Fruit fly (Drosophila melanogaster) whole organism, embryonic: ENCODE data around the gene CG31548.
A peak's percentile ranks its signal among the peaks of the same experiment; 100 is the strongest.

ENCODE experiments used
- Ada2b ChIP-seq: fragments of 200-800 bp; sonication (Bioruptor generic); IDR thresholded peaks from 2 replicates; pipeline ENCODE4 v1.3.6; 2022; ENCODE audit warnings: missing biosample characterization, missing genetic modification characterization
- Bgb ChIP-seq: fragments of 200-800 bp; sonication (Bioruptor generic); IDR thresholded peaks from 2 replicates; pipeline ENCODE4 v1.3.6; 2022; ENCODE audit warnings: missing biosample characterization, missing genetic modification characterization; ENCODE audit not compliant: partially characterized antibody
- CG10267 ChIP-seq: fragments of 200-800 bp; sonication (Bioruptor generic); optimal IDR thresholded peaks from 2 replicates; lab custom pipeline; 2018; ENCODE audit warnings: missing biosample characterization, mild to moderate bottlenecking, missing genetic modification characterization, moderate library complexity
- CG12236 ChIP-seq: fragments of 200-800 bp; sonication (Bioruptor generic); optimal IDR thresholded peaks from 2 replicates; lab custom pipeline; 2016; ENCODE audit warnings: missing biosample characterization, missing genetic modification characterization
- CG13775 ChIP-seq: fragments of 200-800 bp; sonication (Bioruptor generic); optimal IDR thresholded peaks from 3 replicates; lab custom pipeline; 2017; ENCODE audit warnings: missing biosample characterization, mild to moderate bottlenecking, missing genetic modification characterization
- CG15479 ChIP-seq: fragments of 200-800 bp; sonication (Bioruptor generic); optimal IDR thresholded peaks from 3 replicates; lab custom pipeline; 2019; ENCODE audit warnings: missing biosample characterization, mild to moderate bottlenecking, missing genetic modification characterization, moderate library complexity
- CG1602 ChIP-seq: fragments of 200-800 bp; sonication (Bioruptor generic); optimal IDR thresholded peaks from 3 replicates; lab custom pipeline; 2016; ENCODE audit warnings: missing biosample characterization, missing genetic modification characterization
- CG1603 ChIP-seq: fragments of 200-800 bp; sonication (Bioruptor generic); optimal IDR thresholded peaks from 2 replicates; lab custom pipeline; 2019; ENCODE audit warnings: missing biosample characterization, mild to moderate bottlenecking, missing genetic modification characterization, moderate library complexity
- CG32772 ChIP-seq: fragments of 200-800 bp; sonication (Bioruptor generic); IDR thresholded peaks from 2 replicates; pipeline ENCODE4 v1.3.6; 2022; ENCODE audit warnings: missing biosample characterization, missing genetic modification characterization
- CG3407 ChIP-seq: fragments of 200-800 bp; sonication (Bioruptor generic); optimal IDR thresholded peaks from 2 replicates; lab custom pipeline; 2018; ENCODE audit warnings: missing biosample characterization, mild to moderate bottlenecking, missing genetic modification characterization
- CG3995 ChIP-seq: fragments of 200-800 bp; sonication (Bioruptor generic); optimal IDR thresholded peaks from 3 replicates; lab custom pipeline; 2016; ENCODE audit warnings: missing biosample characterization, missing genetic modification characterization
- CG4707 ChIP-seq: fragments of 200-800 bp; sonication (Bioruptor generic); optimal IDR thresholded peaks from 2 replicates; lab custom pipeline; 2018; ENCODE audit warnings: missing biosample characterization, mild to moderate bottlenecking, missing genetic modification characterization, moderate library complexity
- CG4730 ChIP-seq: fragments of 200-800 bp; sonication (Bioruptor generic); IDR thresholded peaks from 2 replicates; pipeline ENCODE4 v1.3.6; 2022; ENCODE audit warnings: missing biosample characterization, missing genetic modification characterization
- CG5180 ChIP-seq: fragments of 200-800 bp; sonication (Bioruptor generic); optimal IDR thresholded peaks from 3 replicates; lab custom pipeline; 2017; ENCODE audit warnings: missing biosample characterization, missing genetic modification characterization, mild to moderate bottlenecking, moderate library complexity, missing genetic modification reagents
- CG6765 ChIP-seq: fragments of 200-800 bp; sonication (Bioruptor generic); optimal IDR thresholded peaks from 3 replicates; lab custom pipeline; 2017; ENCODE audit warnings: missing biosample characterization, mild to moderate bottlenecking, missing genetic modification characterization
- CG6854 ChIP-seq: fragments of 200-800 bp; sonication (Bioruptor generic); optimal IDR thresholded peaks from 3 replicates; lab custom pipeline; 2017; ENCODE audit warnings: missing biosample characterization, mild to moderate bottlenecking, missing genetic modification characterization
- CG9797 ChIP-seq: fragments of 200-800 bp; sonication (Bioruptor generic); optimal IDR thresholded peaks from 3 replicates; lab custom pipeline; 2018; ENCODE audit warnings: missing biosample characterization, mild to moderate bottlenecking, missing genetic modification characterization
- Chrac-16 ChIP-seq: fragments of 200-800 bp; sonication (Bioruptor generic); optimal IDR thresholded peaks from 3 replicates; lab custom pipeline; 2016; ENCODE audit warnings: missing biosample characterization, missing genetic modification characterization
- CoRest ChIP-seq: fragments of 200-800 bp; sonication (Bioruptor generic); optimal IDR thresholded peaks from 3 replicates; lab custom pipeline; 2018; ENCODE audit warnings: missing biosample characterization, mild to moderate bottlenecking, missing genetic modification characterization, moderate library complexity
- Deaf1 ChIP-seq: fragments of 200-800 bp; optimal IDR thresholded peaks from 3 replicates; lab custom pipeline; 2019; ENCODE audit warnings: missing biosample characterization, mild to moderate bottlenecking, missing genetic modification characterization, moderate library complexity
- Eip74EF ChIP-seq, 2 experiments: fragments of 200-800 bp in 1 of 2; fragments of >200 bp in 1 of 2; sonication (Bioruptor generic) in 1 of 2; optimal IDR thresholded peaks; 2 replicates each; lab custom pipeline; 2017 to 2019; ENCODE audit warnings: missing biosample characterization in 2 of 2, missing genetic modification characterization in 2 of 2, mild to moderate bottlenecking in 1 of 2, moderate library complexity in 1 of 2
- Fer2 ChIP-seq: fragments of 200-800 bp; sonication (Bioruptor generic); optimal IDR thresholded peaks from 2 replicates; lab custom pipeline; 2018; ENCODE audit warnings: missing biosample characterization, mild to moderate bottlenecking, missing genetic modification characterization, moderate library complexity
- HmgD ChIP-seq: fragments of 200-800 bp; sonication (Bioruptor generic); optimal IDR thresholded peaks from 3 replicates; lab custom pipeline; 2016; ENCODE audit warnings: missing biosample characterization, missing genetic modification characterization
- HmgZ ChIP-seq: fragments of 200-800 bp; sonication (Bioruptor generic); optimal IDR thresholded peaks from 2 replicates; lab custom pipeline; 2018; ENCODE audit warnings: missing biosample characterization, mild to moderate bottlenecking, missing genetic modification characterization
- Opbp ChIP-seq: fragments of 200-800 bp; sonication (Bioruptor generic); IDR thresholded peaks from 3 replicates; pipeline ENCODE4 v1.3.6; 2022; ENCODE audit warnings: missing biosample characterization, missing genetic modification characterization; ENCODE audit not compliant: partially characterized antibody
- Sin3A ChIP-seq: fragments of >200 bp; optimal IDR thresholded peaks from 2 replicates; lab custom pipeline; 2018
- ash1 ChIP-seq: fragments of 200-800 bp; sonication (Bioruptor generic); optimal IDR thresholded peaks from 2 replicates; lab custom pipeline; 2018; ENCODE audit warnings: missing biosample characterization, mild to moderate bottlenecking, missing genetic modification characterization
- caup ChIP-seq: fragments of 200-800 bp; sonication (Bioruptor generic); optimal IDR thresholded peaks from 3 replicates; lab custom pipeline; 2017; ENCODE audit warnings: missing biosample characterization, mild to moderate bottlenecking, missing genetic modification characterization, moderate library complexity; ENCODE audit not compliant: severe bottlenecking
- dimm ChIP-seq: fragments of 200-800 bp; sonication (Bioruptor generic); IDR thresholded peaks from 2 replicates; pipeline ENCODE4 v1.3.6; 2022; ENCODE audit warnings: missing biosample characterization, missing genetic modification characterization
- fd3F ChIP-seq: fragments of 200-800 bp; sonication (Bioruptor generic); optimal IDR thresholded peaks from 2 replicates; lab custom pipeline; 2018; ENCODE audit warnings: missing biosample characterization, mild to moderate bottlenecking, missing genetic modification characterization, moderate library complexity
- gem ChIP-seq: fragments of 200-800 bp; sonication (Bioruptor generic); optimal IDR thresholded peaks from 2 replicates; lab custom pipeline; 2019; ENCODE audit warnings: missing biosample characterization, mild to moderate bottlenecking, missing genetic modification characterization, moderate library complexity
- gt ChIP-seq: fragments of 200-800 bp; sonication (Bioruptor generic); IDR thresholded peaks from 2 replicates; pipeline ENCODE4 v1.3.6; 2022; ENCODE audit warnings: missing biosample characterization, missing genetic modification characterization
- hb ChIP-seq: fragments of 200-800 bp; sonication (Bioruptor generic); IDR thresholded peaks from 3 replicates; pipeline ENCODE4 v1.3.6; 2022; ENCODE audit warnings: missing biosample characterization, missing genetic modification characterization; ENCODE audit not compliant: partially characterized antibody
- ind ChIP-seq: fragments of 200-800 bp; sonication (Bioruptor generic); optimal IDR thresholded peaks from 3 replicates; lab custom pipeline; 2016; ENCODE audit warnings: missing biosample characterization, missing genetic modification characterization
- jing ChIP-seq: fragments of 200-800 bp; sonication (Bioruptor generic); optimal IDR thresholded peaks from 2 replicates; lab custom pipeline; 2018; ENCODE audit warnings: missing biosample characterization, mild to moderate bottlenecking, missing genetic modification characterization
- ken ChIP-seq: fragments of 200-800 bp; sonication (Bioruptor generic); IDR thresholded peaks from 3 replicates; pipeline ENCODE4 v1.3.6; 2022; ENCODE audit warnings: missing biosample characterization, missing genetic modification characterization
- lab ChIP-seq: fragments of 200-800 bp; sonication (Bioruptor generic); optimal IDR thresholded peaks from 3 replicates; lab custom pipeline; 2017; ENCODE audit warnings: missing biosample characterization, missing genetic modification characterization, mild to moderate bottlenecking, moderate library complexity, missing genetic modification reagents
- lov ChIP-seq, 2 experiments: fragments of 200-800 bp in 1 of 2; fragments of >200 bp in 1 of 2; sonication (Bioruptor generic) in 1 of 2; IDR thresholded peaks in 1 of 2; optimal IDR thresholded peaks in 1 of 2; 2 replicates in 1 of 2; 3 replicates in 1 of 2; pipeline versions ENCODE4 v1.3.6 to Lab custom; 2017 to 2022; ENCODE audit warnings: missing biosample characterization in 1 of 2, missing genetic modification characterization in 1 of 2
- maf-S ChIP-seq: fragments of 200-800 bp; sonication (Bioruptor generic); optimal IDR thresholded peaks from 2 replicates; lab custom pipeline; 2016; ENCODE audit warnings: missing biosample characterization, missing genetic modification characterization
- pb ChIP-seq: fragments of 200-800 bp; sonication (Bioruptor generic); optimal IDR thresholded peaks from 3 replicates; lab custom pipeline; 2016; ENCODE audit warnings: missing biosample characterization, missing genetic modification characterization
- slp2 ChIP-seq: fragments of 200-800 bp; sonication (Bioruptor generic); optimal IDR thresholded peaks from 2 replicates; lab custom pipeline; 2016; ENCODE audit warnings: missing biosample characterization, missing genetic modification characterization
- tgo ChIP-seq: fragments of 200-800 bp; sonication (Bioruptor generic); IDR thresholded peaks from 3 replicates; pipeline ENCODE4 v1.3.6; 2022; ENCODE audit warnings: missing biosample characterization, missing genetic modification characterization
- tll ChIP-seq, 2 experiments: fragments of 200-800 bp in 1 of 2; fragments of >200 bp in 1 of 2; sonication (Bioruptor generic) in 1 of 2; optimal IDR thresholded peaks; 2 replicates each; lab custom pipeline; 2017 to 2019; ENCODE audit warnings: missing biosample characterization in 2 of 2, missing genetic modification characterization in 2 of 2, mild to moderate bottlenecking in 1 of 2, moderate library complexity in 1 of 2
- toy ChIP-seq: fragments of 200-800 bp; sonication (Bioruptor generic); IDR thresholded peaks from 2 replicates; pipeline ENCODE4 v1.3.6; 2022; ENCODE audit warnings: missing biosample characterization, missing genetic modification characterization
- trh ChIP-seq: fragments of 200-800 bp; sonication (Bioruptor generic); optimal IDR thresholded peaks from 2 replicates; lab custom pipeline; 2016; ENCODE audit warnings: missing biosample characterization, missing genetic modification characterization
- vfl ChIP-seq: fragments of 200-800 bp; sonication (Bioruptor generic); optimal IDR thresholded peaks from 2 replicates; lab custom pipeline; 2016; ENCODE audit warnings: missing biosample characterization, missing genetic modification characterization
- zen2 ChIP-seq: fragments of 200-800 bp; sonication (Bioruptor generic); IDR thresholded peaks from 3 replicates; pipeline ENCODE4 v1.3.6; 2022; ENCODE audit warnings: missing biosample characterization, missing genetic modification characterization; ENCODE audit not compliant: partially characterized antibody

Gene CG31548

dm6 chr3R:5668928-5669739 is 32.5 kb upstream of the CG31548 start, which contains the start of the genes Xe7 and Atg17 (continued):
- peak; percentile 84 for TF ChIP-seq Ada2b (GFP tag; lab: Robert Waterston, UW)
- peak; percentile 50 for TF ChIP-seq CG9797
- TF ChIP-seq CG4730 (GFP tag; lab: Robert Waterston, UW), result peak; percentile 90
- peak; percentile 47 for TF ChIP-seq ash1 (GFP tag; lab: Kevin White, UChicago)
- peak; percentile 48 for TF ChIP-seq tll (GFP tag; optimal IDR thresholded peaks at IDR 0.05; lab: Kevin White, UChicago)
- TF ChIP-seq vfl (GFP tag; lab: Kevin White, UChicago), result peak; percentile 91
- TF ChIP-seq dimm (GFP tag; lab: Robert Waterston, UW), result peak; percentile 54
- TF ChIP-seq CG6854, result peak; percentile 25
- TF ChIP-seq CG6765 (GFP tag; lab: Kevin White, UChicago), result peak; percentile 75
- peak; percentile 96 for TF ChIP-seq Chrac-16 (GFP tag; lab: Kevin White, UChicago)
- TF ChIP-seq maf-S (GFP tag; lab: Kevin White, UChicago), result peak; percentile 84
- peak; percentile 53 for TF ChIP-seq Bgb (GFP tag; lab: Robert Waterston, UW)
- peak; percentile 58 for TF ChIP-seq Deaf1 (tag; lab: Kevin White, UChicago)
- TF ChIP-seq CoRest (tag; lab: Kevin White, UChicago), result peak; percentile 97
- TF ChIP-seq CG12236, result peak; percentile 53
- TF ChIP-seq CG15479, result no peak
- peak; percentile 64 for TF ChIP-seq CG3995
- TF ChIP-seq CG13775 (GFP tag; lab: Kevin White, UChicago), result peak; percentile 95
- peak; percentile 90 for TF ChIP-seq lab (GFP tag; lab: Kevin White, UChicago)
- TF ChIP-seq fd3F (GFP tag; lab: Kevin White, UChicago), result peak; percentile 94
- TF ChIP-seq Fer2, result peak; percentile 95
- peak; percentile 69 for TF ChIP-seq pb (GFP tag; lab: Kevin White, UChicago)
- peak; percentile 96 for TF ChIP-seq ind
- TF ChIP-seq CG4707 (GFP tag; lab: Kevin White, UChicago), result peak; percentile 16
- peak; percentile 84 for TF ChIP-seq tgo
- TF ChIP-seq CG32772 (GFP tag; lab: Robert Waterston, UW), result peak; percentile 91
- peak; percentile 83 for TF ChIP-seq slp2 (GFP tag; lab: Kevin White, UChicago)
- peak; percentile 96 for TF ChIP-seq Sin3A
- TF ChIP-seq ken (GFP tag; lab: Robert Waterston, UW), result peak; percentile 92
- TF ChIP-seq Opbp (GFP tag; lab: Robert Waterston, UW), result peak; percentile 65; the same call in 2 of the 3 replicates
- TF ChIP-seq, all 482 proteins: peak for 433

dm6 chr3R:5660198-5660893 is 23.7 kb upstream of the CG31548 start, which contains the start of gene Wdr33:
Gene Wdr33 (plus strand): TSS chr3R:5660635.
- TF ChIP-seq CG3407 (GFP tag; lab: Kevin White, UChicago), result no peak
- TF ChIP-seq HmgD (GFP tag; lab: Kevin White, UChicago), result no peak
- peak; percentile 70; the same call in 1 of the 3 replicates for TF ChIP-seq zen2 (GFP tag; lab: Robert Waterston, UW)
- TF ChIP-seq HmgZ (tag; lab: Kevin White, UChicago), result no peak
- no peak for TF ChIP-seq trh
- peak; percentile 5 for TF ChIP-seq CG10267 (tag; lab: Kevin White, UChicago)
- TF ChIP-seq gem, result no peak
- TF ChIP-seq CG5180 (GFP tag; lab: Kevin White, UChicago), result no peak
- TF ChIP-seq jing (GFP tag; lab: Kevin White, UChicago), result no peak
- no peak for TF ChIP-seq gt (GFP tag; lab: Robert Waterston, UW)
- TF ChIP-seq caup (GFP tag; lab: Kevin White, UChicago), result no peak
- no peak for TF ChIP-seq CG1603 (tag; lab: Kevin White, UChicago)
- no peak for TF ChIP-seq Eip74EF (GFP tag; optimal IDR thresholded peaks at IDR 0.05; lab: Kevin White, UChicago)
- peak; percentile 37 for TF ChIP-seq CG1602 (GFP tag; lab: Kevin White, UChicago)
- TF ChIP-seq lov (optimal IDR thresholded peaks at IDR 0.05; lab: Kevin White, UChicago), result no peak
- TF ChIP-seq lov (GFP tag; IDR thresholded peaks at IDR 0.05; lab: Robert Waterston, UW), result no peak
- TF ChIP-seq hb, result peak; percentile 84
- no peak for TF ChIP-seq toy (GFP tag; lab: Robert Waterston, UW)
